Worm (Caenorhabditis elegans) whole organism, L4 larva: ENCODE data around the gene gcst-1.

Experiments
- egl-27 ChIP-seq: sonication (generic microtip); optimal IDR thresholded peaks from 3 replicates; lab custom pipeline; 2017; ENCODE audit warnings: missing biosample characterization, missing genetic modification reagents, missing genetic modification characterization
- nhr-10 ChIP-seq: fragments of 150-350 bp; optimal IDR thresholded peaks from 2 replicates; lab custom pipeline; 2014; ENCODE audit warnings: missing biosample characterization, missing genetic modification characterization
- pqm-1 ChIP-seq: sonication (generic microtip); optimal IDR thresholded peaks from 2 replicates; lab custom pipeline; 2017; ENCODE audit warnings: missing biosample characterization, missing genetic modification characterization
- unc-130 ChIP-seq: sonication (generic microtip); optimal IDR thresholded peaks from 2 replicates; lab custom pipeline; 2016; ENCODE audit warnings: missing genetic modification reagents, missing genetic modification characterization, missing compliant biosample characterization

ce11 chrV:5746237-5746636, 33.5 kb downstream of the gcst-1 start:
- TF ChIP-seq nhr-10, result no peak
- TF ChIP-seq pqm-1 (tag; lab: Kevin White, UChicago), result no peak
- no peak for TF ChIP-seq egl-27 (tag; lab: Kevin White, UChicago)
- no peak for TF ChIP-seq unc-130
